Worm (Caenorhabditis elegans) whole organism, L3 larva: ENCODE data around the gene F08H9.3.

Source experiments
- aly-2 ChIP-seq: fragments of 150-350 bp; optimal IDR thresholded peaks from 2 replicates; lab custom pipeline; 2014; ENCODE audit warnings: missing biosample characterization, missing genetic modification characterization
- ama-1 ChIP-seq: fragments of 150-350 bp; optimal IDR thresholded peaks from 2 replicates; lab custom pipeline; 2018
- ceh-82 ChIP-seq: fragments of 150-350 bp; optimal IDR thresholded peaks from 2 replicates; lab custom pipeline; 2014; ENCODE audit warnings: missing biosample characterization, missing genetic modification characterization
- ceh-9 ChIP-seq: sonication (generic microtip); optimal IDR thresholded peaks from 2 replicates; lab custom pipeline; 2018; ENCODE audit warnings: missing biosample characterization, missing genetic modification characterization
- daf-12 ChIP-seq: fragments of 150-350 bp; optimal IDR thresholded peaks from 2 replicates; lab custom pipeline; 2014; ENCODE audit warnings: missing biosample characterization, missing genetic modification reagents, missing genetic modification characterization
- egl-5 ChIP-seq: fragments of 150-350 bp; optimal IDR thresholded peaks from 2 replicates; lab custom pipeline; 2017; ENCODE audit warnings: missing biosample characterization, missing genetic modification reagents, missing genetic modification characterization, inconsistent platforms
- elt-2 ChIP-seq: sonication (generic microtip); optimal IDR thresholded peaks from 2 replicates; lab custom pipeline; 2016; ENCODE audit warnings: missing genetic modification reagents, mild to moderate bottlenecking, missing genetic modification characterization, missing compliant biosample characterization
- elt-3 ChIP-seq, 3 experiments: fragments of 150-350 bp in 1 of 3; sonication (generic microtip) in 2 of 3; optimal IDR thresholded peaks; 2 replicates in 2 of 3; 4 replicates in 1 of 3; lab custom pipeline; 2014 to 2017; ENCODE audit warnings: missing biosample characterization in 3 of 3, missing genetic modification characterization in 3 of 3
- fkh-10 ChIP-seq: sonication (generic microtip); optimal IDR thresholded peaks from 2 replicates; lab custom pipeline; 2017; ENCODE audit warnings: missing biosample characterization, missing genetic modification reagents, missing genetic modification characterization
- fkh-2 ChIP-seq: fragments of 150-350 bp; optimal IDR thresholded peaks from 2 replicates; lab custom pipeline; 2014; ENCODE audit warnings: missing biosample characterization, missing genetic modification reagents, missing genetic modification characterization
- fos-1 ChIP-seq: fragments of 150-350 bp; optimal IDR thresholded peaks from 2 replicates; lab custom pipeline; 2014; ENCODE audit warnings: missing biosample characterization, missing genetic modification characterization
- hmg-11 ChIP-seq: sonication (generic microtip); optimal IDR thresholded peaks from 2 replicates; lab custom pipeline; 2016; ENCODE audit warnings: missing genetic modification characterization, missing compliant biosample characterization
- jun-1 ChIP-seq: fragments of 150-350 bp; optimal IDR thresholded peaks from 2 replicates; lab custom pipeline; 2014; ENCODE audit warnings: missing biosample characterization, missing genetic modification reagents, missing genetic modification characterization
- lin-39 ChIP-seq: fragments of 150-350 bp; optimal IDR thresholded peaks from 2 replicates; lab custom pipeline; 2018; ENCODE audit warnings: missing biosample characterization, missing genetic modification reagents, missing genetic modification characterization
- lsy-12 ChIP-seq: sonication (generic microtip); optimal IDR thresholded peaks from 2 replicates; lab custom pipeline; 2016; ENCODE audit warnings: mild to moderate bottlenecking, missing genetic modification characterization, missing compliant biosample characterization
- mdl-1 ChIP-seq: fragments of 150-350 bp; optimal IDR thresholded peaks from 2 replicates; lab custom pipeline; 2014; ENCODE audit warnings: missing biosample characterization, missing genetic modification characterization
- mml-1 ChIP-seq: fragments of 150-350 bp; sonication (generic microtip); optimal IDR thresholded peaks from 3 replicates; lab custom pipeline; 2014; ENCODE audit warnings: missing biosample characterization, missing genetic modification characterization
- nhr-23 ChIP-seq: fragments of 150-350 bp; optimal IDR thresholded peaks from 2 replicates; lab custom pipeline; 2014; ENCODE audit warnings: missing biosample characterization, missing genetic modification reagents, missing genetic modification characterization
- nhr-237 ChIP-seq: fragments of 150-350 bp; optimal IDR thresholded peaks from 2 replicates; lab custom pipeline; 2014; ENCODE audit warnings: missing biosample characterization, missing genetic modification characterization
- nhr-25 ChIP-seq: sonication (generic microtip); optimal IDR thresholded peaks from 2 replicates; lab custom pipeline; 2017; ENCODE audit warnings: missing biosample characterization, missing genetic modification characterization
- nhr-28 ChIP-seq: fragments of 150-350 bp; optimal IDR thresholded peaks from 2 replicates; lab custom pipeline; 2014; ENCODE audit warnings: missing biosample characterization, missing genetic modification characterization
- nhr-43 ChIP-seq: sonication (generic microtip); optimal IDR thresholded peaks from 2 replicates; lab custom pipeline; 2016; ENCODE audit warnings: mild to moderate bottlenecking, missing genetic modification characterization, missing compliant biosample characterization; ENCODE audit not compliant: poor library complexity, severe bottlenecking
- nhr-67 ChIP-seq: fragments of 150-350 bp; optimal IDR thresholded peaks from 2 replicates; lab custom pipeline; 2014; ENCODE audit warnings: missing biosample characterization, missing genetic modification characterization
- nhr-77 ChIP-seq: fragments of 150-350 bp; optimal IDR thresholded peaks from 2 replicates; lab custom pipeline; 2014; ENCODE audit warnings: missing biosample characterization, missing genetic modification characterization
- pha-4 ChIP-seq: fragments of 150-350 bp; optimal IDR thresholded peaks from 2 replicates; lab custom pipeline; 2014; ENCODE audit warnings: missing biosample characterization, missing genetic modification reagents, missing genetic modification characterization
- pqm-1 ChIP-seq: fragments of 150-350 bp; optimal IDR thresholded peaks from 2 replicates; lab custom pipeline; 2017; ENCODE audit warnings: missing biosample characterization, missing genetic modification characterization, inconsistent platforms
- sea-2 ChIP-seq: fragments of 150-350 bp; sonication (generic microtip); optimal IDR thresholded peaks from 4 replicates; lab custom pipeline; 2014; ENCODE audit warnings: missing biosample characterization, missing genetic modification reagents, missing genetic modification characterization
- skn-1 ChIP-seq: fragments of 150-350 bp; optimal IDR thresholded peaks from 2 replicates; lab custom pipeline; 2014; ENCODE audit warnings: missing biosample characterization, missing genetic modification characterization
- snpc-4 ChIP-seq: fragments of 150-350 bp; optimal IDR thresholded peaks from 2 replicates; lab custom pipeline; 2014; ENCODE audit warnings: missing biosample characterization, missing genetic modification characterization
- unc-39 ChIP-seq: sonication (generic microtip); optimal IDR thresholded peaks from 4 replicates; lab custom pipeline; 2017; ENCODE audit warnings: missing biosample characterization, missing genetic modification characterization
- unc-62 ChIP-seq: fragments of 150-350 bp; sonication (generic microtip); optimal IDR thresholded peaks from 4 replicates; lab custom pipeline; 2014; ENCODE audit warnings: missing biosample characterization, missing genetic modification reagents, missing genetic modification characterization
- ztf-4 ChIP-seq: fragments of 150-350 bp; optimal IDR thresholded peaks from 2 replicates; lab custom pipeline; 2014; ENCODE audit warnings: missing biosample characterization, missing genetic modification characterization

Gene F08H9.3

DNA sequence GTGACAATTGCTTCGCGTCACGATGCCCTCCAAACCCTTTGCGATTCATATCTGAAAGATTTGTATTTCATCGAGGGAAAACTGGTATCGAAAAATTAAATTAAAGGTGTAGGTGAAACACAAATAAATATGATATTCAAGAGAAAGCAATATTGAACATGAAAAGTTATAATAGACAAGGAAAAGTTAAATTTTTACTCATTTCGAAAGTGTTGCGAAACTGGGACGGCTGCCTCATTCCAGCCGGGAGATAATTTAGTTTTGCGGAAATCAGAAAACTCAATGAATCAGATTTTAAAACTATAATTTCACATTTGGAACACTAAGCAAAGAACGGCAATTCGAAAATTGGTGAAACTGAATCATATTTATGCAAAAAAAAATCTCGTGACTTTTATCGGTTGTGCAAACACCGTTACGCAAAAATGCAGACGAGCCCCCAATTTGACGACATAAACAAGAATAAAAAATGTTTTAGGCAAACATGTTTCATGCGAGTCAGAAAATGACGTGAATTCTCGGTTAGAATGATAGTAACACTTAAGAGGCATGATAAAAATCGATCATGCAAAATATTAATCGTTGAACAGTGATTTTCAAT, 48.1 kb downstream of the F08H9.3 start, which contains the start of the genes nxf-1 and C15H11.11 (continued):
- TF ChIP-seq unc-39 (tag; lab: Kevin White, UChicago) (no peak), fkh-2 (tag; lab: Kevin White, UChicago) (no peak), nhr-28 (tag; lab: Kevin White, UChicago) (no peak), mml-1 (tag; lab: Kevin White, UChicago) (no peak), elt-2 (tag; lab: Kevin White, UChicago) (peak; percentile 77), skn-1 (peak; percentile 28), sea-2 (GFP tag; lab: Kevin White, UChicago) (no peak), snpc-4 (tag; lab: Kevin White, UChicago) (peak; percentile 77), nhr-77 (no peak), aly-2 (tag; lab: Kevin White, UChicago) (no peak), jun-1 (peak; percentile 79)

DNA sequence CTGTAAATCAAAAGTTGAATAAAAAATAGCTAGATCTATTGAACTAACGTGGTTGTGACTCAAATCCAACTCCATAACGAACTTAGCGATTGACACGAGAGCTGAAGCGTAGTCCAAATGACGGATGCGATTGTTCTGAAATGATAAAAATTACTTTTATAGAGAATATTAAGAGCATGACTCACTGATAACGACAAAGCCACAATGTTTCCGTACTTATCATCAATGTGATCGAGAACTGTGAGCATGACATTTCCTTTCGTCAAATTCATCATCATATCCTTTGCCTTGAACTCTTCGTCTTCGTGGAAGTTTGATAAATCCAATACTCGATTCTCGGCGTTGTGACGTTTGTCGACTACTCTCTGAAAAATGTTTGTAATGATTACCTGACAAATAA, 49.1 kb downstream of the F08H9.3 start:
- TF ChIP-seq unc-62 (GFP tag; lab: Kevin White, UChicago), result no peak
- TF ChIP-seq pqm-1 (tag; lab: Kevin White, UChicago), result peak; percentile 86
- no peak for TF ChIP-seq pha-4 (tag; lab: Kevin White, UChicago)
- TF ChIP-seq nhr-77, result no peak
- TF ChIP-seq nhr-28 (tag; lab: Kevin White, UChicago), result no peak
- TF ChIP-seq hmg-11 (tag; lab: Kevin White, UChicago), result no peak
- TF ChIP-seq mdl-1 (tag; lab: Kevin White, UChicago), result no peak
- TF ChIP-seq lsy-12 (tag; lab: Kevin White, UChicago), result no peak
- TF ChIP-seq ceh-9 (tag; lab: Kevin White, UChicago), result no peak
- no peak for TF ChIP-seq daf-12 (tag; lab: Kevin White, UChicago)
- no peak for TF ChIP-seq egl-5 (tag; lab: Kevin White, UChicago)
- no peak for TF ChIP-seq nhr-67
- TF ChIP-seq mml-1 (tag; lab: Kevin White, UChicago), result no peak
- TF ChIP-seq nhr-237, result no peak
- no peak for TF ChIP-seq elt-3 (tag; optimal IDR thresholded peaks at IDR 0.05; lab: Kevin White, UChicago)
- no peak for TF ChIP-seq aly-2 (tag; lab: Kevin White, UChicago)
- no peak for TF ChIP-seq ztf-4
- TF ChIP-seq jun-1, result peak; percentile 58
- TF ChIP-seq nhr-23 (tag; lab: Kevin White, UChicago), result no peak
- peak; percentile 71 for TF ChIP-seq elt-2 (tag; lab: Kevin White, UChicago)
- no peak for TF ChIP-seq sea-2 (GFP tag; lab: Kevin White, UChicago)
- TF ChIP-seq ceh-82 (tag; lab: Kevin White, UChicago), result no peak
- no peak for TF ChIP-seq nhr-25 (tag; lab: Kevin White, UChicago)
- peak; percentile 10 for TF ChIP-seq skn-1
- no peak for TF ChIP-seq lin-39 (tag; lab: Kevin White, UChicago)
- no peak for TF ChIP-seq fos-1 (tag; lab: Kevin White, UChicago)
- no peak for TF ChIP-seq fkh-10 (GFP tag; lab: Kevin White, UChicago)
- TF ChIP-seq, all 47 proteins: peak for 4

DNA sequence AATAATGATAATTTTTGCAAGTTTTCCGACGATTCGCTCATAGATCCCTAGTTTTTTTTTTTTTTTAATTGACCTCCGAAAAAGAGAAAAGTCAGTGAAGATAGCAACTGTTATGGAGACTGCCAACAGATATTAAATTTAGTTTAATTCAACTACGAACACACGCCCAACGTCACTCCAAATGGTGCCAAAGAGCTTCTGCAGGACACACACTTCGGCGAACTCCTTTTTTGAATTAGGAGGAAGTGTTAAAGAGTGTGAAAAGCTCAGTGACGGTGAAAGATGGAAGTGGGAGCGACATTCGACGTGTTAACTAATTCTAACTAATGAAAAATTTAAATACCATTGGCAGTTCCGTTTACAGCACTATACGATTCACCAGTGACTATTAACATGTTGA, 51.1 kb downstream of the F08H9.3 start:
- TF ChIP-seq nhr-43 (tag; lab: Kevin White, UChicago) (no peak), ama-1 (lab: Kevin White, UChicago) (peak; percentile 65)
